Fruit fly (Drosophila melanogaster) whole organism, embryonic: ENCODE data around the gene ssp3.

Source experiments
- Adf1 ChIP-seq: fragments of 200-800 bp; sonication (Bioruptor generic); IDR thresholded peaks from 2 replicates; pipeline ENCODE4 v1.3.6; 2022; ENCODE audit warnings: missing biosample characterization, missing genetic modification characterization
- Atf-2 ChIP-seq: fragments of 200-800 bp; sonication (Bioruptor generic); optimal IDR thresholded peaks from 2 replicates; lab custom pipeline; 2016; ENCODE audit warnings: missing biosample characterization, missing genetic modification characterization
- CG11398 ChIP-seq: fragments of 200-800 bp; sonication (Bioruptor generic); optimal IDR thresholded peaks from 2 replicates; lab custom pipeline; 2016; ENCODE audit warnings: missing biosample characterization, missing genetic modification characterization
- CG12744 ChIP-seq: fragments of 200-800 bp; sonication (Bioruptor generic); optimal IDR thresholded peaks from 2 replicates; lab custom pipeline; 2016; ENCODE audit warnings: missing biosample characterization, missing genetic modification characterization
- CG12942 ChIP-seq: fragments of 200-800 bp; sonication (Bioruptor generic); optimal IDR thresholded peaks from 3 replicates; lab custom pipeline; 2016; ENCODE audit warnings: missing biosample characterization, missing genetic modification characterization
- CG13894 ChIP-seq: fragments of 200-800 bp; sonication (Bioruptor generic); optimal IDR thresholded peaks from 3 replicates; lab custom pipeline; 2018; ENCODE audit warnings: missing biosample characterization, mild to moderate bottlenecking, missing genetic modification characterization, moderate library complexity
- CG14014 ChIP-seq: fragments of 200-800 bp; sonication (Bioruptor generic); IDR thresholded peaks from 2 replicates; pipeline ENCODE4 v1.3.6; 2022; ENCODE audit warnings: missing biosample characterization, missing genetic modification characterization
- CG15601 ChIP-seq: fragments of 200-800 bp; sonication (Bioruptor generic); optimal IDR thresholded peaks from 3 replicates; lab custom pipeline; 2019; ENCODE audit warnings: missing biosample characterization, mild to moderate bottlenecking, missing genetic modification characterization, moderate library complexity
- CG17186 ChIP-seq: fragments of 200-800 bp; sonication (Bioruptor generic); optimal IDR thresholded peaks from 3 replicates; lab custom pipeline; 2017; ENCODE audit warnings: missing biosample characterization, missing genetic modification reagents, missing genetic modification characterization
- CG17385 ChIP-seq: fragments of 200-800 bp; sonication (Bioruptor generic); optimal IDR thresholded peaks from 3 replicates; lab custom pipeline; 2018; ENCODE audit warnings: missing biosample characterization, mild to moderate bottlenecking, missing genetic modification characterization
- CG17802 ChIP-seq: fragments of 200-800 bp; sonication (Bioruptor generic); optimal IDR thresholded peaks from 2 replicates; lab custom pipeline; 2018; ENCODE audit warnings: missing biosample characterization, mild to moderate bottlenecking, missing genetic modification characterization, moderate library complexity
- CG17912 ChIP-seq: fragments of 200-800 bp; sonication (Bioruptor generic); optimal IDR thresholded peaks from 2 replicates; lab custom pipeline; 2018; ENCODE audit warnings: missing biosample characterization, mild to moderate bottlenecking, missing genetic modification characterization
- CG2116 ChIP-seq: fragments of 200-800 bp; sonication (Bioruptor generic); optimal IDR thresholded peaks from 3 replicates; lab custom pipeline; 2018; ENCODE audit warnings: missing biosample characterization, mild to moderate bottlenecking, missing genetic modification characterization
- CG2712 ChIP-seq: fragments of 200-800 bp; optimal IDR thresholded peaks from 3 replicates; lab custom pipeline; 2019; ENCODE audit warnings: missing biosample characterization, mild to moderate bottlenecking, missing genetic modification characterization, moderate library complexity
- CG3838 ChIP-seq: fragments of 200-800 bp; sonication (Bioruptor generic); optimal IDR thresholded peaks from 3 replicates; lab custom pipeline; 2016; ENCODE audit warnings: missing biosample characterization, missing genetic modification characterization
- CG4360 ChIP-seq: fragments of 200-800 bp; sonication (Bioruptor generic); IDR thresholded peaks from 2 replicates; pipeline ENCODE4 v1.3.6; 2022; ENCODE audit warnings: missing biosample characterization, missing genetic modification characterization
- CG6254 ChIP-seq: fragments of 200-800 bp; sonication (Bioruptor generic); optimal IDR thresholded peaks from 3 replicates; lab custom pipeline; 2017; ENCODE audit warnings: mild to moderate bottlenecking, missing biosample characterization, missing genetic modification reagents, missing genetic modification characterization
- CG6854 ChIP-seq: fragments of 200-800 bp; sonication (Bioruptor generic); optimal IDR thresholded peaks from 3 replicates; lab custom pipeline; 2017; ENCODE audit warnings: missing biosample characterization, mild to moderate bottlenecking, missing genetic modification characterization
- CG7963 ChIP-seq: fragments of 200-800 bp; sonication (Bioruptor generic); IDR thresholded peaks from 3 replicates; pipeline ENCODE4 v1.3.6; 2022; ENCODE audit warnings: missing biosample characterization, missing genetic modification characterization; ENCODE audit not compliant: partially characterized antibody
- CG8281 ChIP-seq: fragments of 200-800 bp; sonication (Bioruptor generic); optimal IDR thresholded peaks from 2 replicates; lab custom pipeline; 2018; ENCODE audit warnings: missing biosample characterization, mild to moderate bottlenecking, missing genetic modification characterization, moderate library complexity
- CG8388 ChIP-seq: fragments of 200-800 bp; sonication (Bioruptor generic); optimal IDR thresholded peaks from 2 replicates; lab custom pipeline; 2019; ENCODE audit warnings: missing biosample characterization, mild to moderate bottlenecking, missing genetic modification characterization, moderate library complexity
- CTCF ChIP-seq: fragments of 200-800 bp; sonication (Bioruptor generic); optimal IDR thresholded peaks from 2 replicates; lab custom pipeline; 2017; ENCODE audit warnings: missing biosample characterization, mild to moderate bottlenecking, missing genetic modification characterization, moderate library complexity
- Camta ChIP-seq: fragments of 200-800 bp; sonication (Bioruptor generic); optimal IDR thresholded peaks from 2 replicates; lab custom pipeline; 2016; ENCODE audit warnings: missing biosample characterization, missing genetic modification characterization
- CoRest ChIP-seq: fragments of 200-800 bp; sonication (Bioruptor generic); optimal IDR thresholded peaks from 3 replicates; lab custom pipeline; 2018; ENCODE audit warnings: missing biosample characterization, mild to moderate bottlenecking, missing genetic modification characterization, moderate library complexity
- D19B ChIP-seq: fragments of 200-800 bp; sonication (Bioruptor generic); optimal IDR thresholded peaks from 2 replicates; lab custom pipeline; 2017; ENCODE audit warnings: missing biosample characterization, mild to moderate bottlenecking, missing genetic modification characterization
- Deaf1 ChIP-seq: fragments of 200-800 bp; optimal IDR thresholded peaks from 3 replicates; lab custom pipeline; 2019; ENCODE audit warnings: missing biosample characterization, mild to moderate bottlenecking, missing genetic modification characterization, moderate library complexity
- Dip3 ChIP-seq: fragments of 200-800 bp; sonication (Bioruptor generic); optimal IDR thresholded peaks from 3 replicates; lab custom pipeline; 2016; ENCODE audit warnings: missing biosample characterization, missing genetic modification characterization
- H15 ChIP-seq: fragments of 200-800 bp; sonication (Bioruptor generic); IDR thresholded peaks from 3 replicates; pipeline ENCODE4 v1.3.6; 2022; ENCODE audit warnings: missing biosample characterization, missing genetic modification characterization
- HHEX ChIP-seq: fragments of 200-800 bp; sonication (Bioruptor generic); optimal IDR thresholded peaks from 3 replicates; lab custom pipeline; 2017; ENCODE audit warnings: missing biosample characterization, mild to moderate bottlenecking, missing genetic modification characterization, missing genetic modification reagents
- Lim3 ChIP-seq: fragments of 200-800 bp; sonication (Bioruptor generic); IDR thresholded peaks from 2 replicates; pipeline ENCODE4 v1.3.6; 2022; ENCODE audit warnings: missing biosample characterization, missing genetic modification characterization
- Mes4 ChIP-seq: fragments of 200-800 bp; sonication (Bioruptor generic); optimal IDR thresholded peaks from 2 replicates; lab custom pipeline; 2016; ENCODE audit warnings: missing biosample characterization, missing genetic modification characterization
- Myb ChIP-seq: fragments of 200-800 bp; sonication (Bioruptor generic); optimal IDR thresholded peaks from 2 replicates; lab custom pipeline; 2016; ENCODE audit warnings: missing biosample characterization, missing genetic modification characterization
- Scr ChIP-seq: fragments of 200-800 bp; sonication (Bioruptor generic); IDR thresholded peaks from 2 replicates; pipeline ENCODE4 v1.3.6; 2022; ENCODE audit warnings: missing biosample characterization, missing genetic modification characterization; ENCODE audit not compliant: partially characterized antibody
- croc ChIP-seq: fragments of 200-800 bp; sonication (Bioruptor generic); conservative IDR thresholded peaks from 3 replicates; pipeline ENCODE4 v1.3.6; 2022; ENCODE audit warnings: missing biosample characterization, missing genetic modification characterization
- disco-r ChIP-seq: fragments of 200-800 bp; sonication (Bioruptor generic); optimal IDR thresholded peaks from 2 replicates; lab custom pipeline; 2016; ENCODE audit warnings: missing biosample characterization, missing genetic modification characterization
- dysf ChIP-seq: fragments of 200-800 bp; sonication (Bioruptor generic); IDR thresholded peaks from 3 replicates; pipeline ENCODE4 v1.3.6; 2022; ENCODE audit warnings: missing biosample characterization, missing genetic modification characterization
- esg ChIP-seq: fragments of 200-800 bp; sonication (Bioruptor generic); conservative IDR thresholded peaks from 2 replicates; pipeline ENCODE4 v1.3.6; 2022; ENCODE audit warnings: missing biosample characterization, missing genetic modification characterization
- fd64A ChIP-seq: fragments of 200-800 bp; sonication (Bioruptor generic); optimal IDR thresholded peaks from 3 replicates; lab custom pipeline; 2018; ENCODE audit warnings: missing biosample characterization, mild to moderate bottlenecking, missing genetic modification characterization
- hb ChIP-seq: fragments of 200-800 bp; sonication (Bioruptor generic); IDR thresholded peaks from 3 replicates; pipeline ENCODE4 v1.3.6; 2022; ENCODE audit warnings: missing biosample characterization, missing genetic modification characterization; ENCODE audit not compliant: partially characterized antibody
- hkb ChIP-seq, 2 experiments: fragments of 200-800 bp in 1 of 2; fragments of >200 bp in 1 of 2; sonication (Bioruptor generic) in 1 of 2; IDR thresholded peaks in 1 of 2; optimal IDR thresholded peaks in 1 of 2; 2 replicates each; pipeline versions ENCODE4 v1.3.6 to Lab custom; 2017 to 2022; ENCODE audit warnings: missing biosample characterization in 1 of 2, missing genetic modification characterization in 1 of 2
- lola ChIP-seq, 3 experiments: fragments of >200 bp in 2 of 3; fragments of 200-800 bp in 1 of 3; sonication (Bioruptor generic) in 1 of 3; optimal IDR thresholded peaks; 2 replicates each; lab custom pipeline; 2017 to 2019; ENCODE audit warnings: missing biosample characterization in 3 of 3, missing genetic modification characterization in 3 of 3, mild to moderate bottlenecking in 1 of 3, moderate library complexity in 1 of 3
- maf-S ChIP-seq: fragments of 200-800 bp; sonication (Bioruptor generic); optimal IDR thresholded peaks from 2 replicates; lab custom pipeline; 2016; ENCODE audit warnings: missing biosample characterization, missing genetic modification characterization
- mirr ChIP-seq: fragments of 200-800 bp; sonication (Bioruptor generic); optimal IDR thresholded peaks from 3 replicates; lab custom pipeline; 2018; ENCODE audit warnings: missing biosample characterization, mild to moderate bottlenecking, missing genetic modification characterization
- nau ChIP-seq: fragments of 200-800 bp; sonication (Bioruptor generic); optimal IDR thresholded peaks from 3 replicates; lab custom pipeline; 2017; ENCODE audit warnings: missing biosample characterization, mild to moderate bottlenecking, missing genetic modification characterization, missing genetic modification reagents
- salm ChIP-seq: fragments of 200-800 bp; sonication (Bioruptor generic); optimal IDR thresholded peaks from 2 replicates; lab custom pipeline; 2018; ENCODE audit warnings: missing biosample characterization, mild to moderate bottlenecking, missing genetic modification characterization
- stc ChIP-seq: fragments of 200-800 bp; sonication (Bioruptor generic); IDR thresholded peaks from 2 replicates; pipeline ENCODE4 v1.3.6; 2022; ENCODE audit warnings: missing biosample characterization, missing genetic modification characterization
- unpg ChIP-seq: fragments of 200-800 bp; sonication (Bioruptor generic); optimal IDR thresholded peaks from 3 replicates; lab custom pipeline; 2018; ENCODE audit warnings: missing biosample characterization, mild to moderate bottlenecking, missing genetic modification characterization, moderate library complexity
- vvl ChIP-seq: fragments of 200-800 bp; sonication (Bioruptor generic); IDR thresholded peaks from 2 replicates; pipeline ENCODE4 v1.3.6; 2022; ENCODE audit warnings: missing biosample characterization, missing genetic modification characterization
- zen2 ChIP-seq: fragments of 200-800 bp; sonication (Bioruptor generic); IDR thresholded peaks from 3 replicates; pipeline ENCODE4 v1.3.6; 2022; ENCODE audit warnings: missing biosample characterization, missing genetic modification characterization; ENCODE audit not compliant: partially characterized antibody

Gene ssp3

DNA sequence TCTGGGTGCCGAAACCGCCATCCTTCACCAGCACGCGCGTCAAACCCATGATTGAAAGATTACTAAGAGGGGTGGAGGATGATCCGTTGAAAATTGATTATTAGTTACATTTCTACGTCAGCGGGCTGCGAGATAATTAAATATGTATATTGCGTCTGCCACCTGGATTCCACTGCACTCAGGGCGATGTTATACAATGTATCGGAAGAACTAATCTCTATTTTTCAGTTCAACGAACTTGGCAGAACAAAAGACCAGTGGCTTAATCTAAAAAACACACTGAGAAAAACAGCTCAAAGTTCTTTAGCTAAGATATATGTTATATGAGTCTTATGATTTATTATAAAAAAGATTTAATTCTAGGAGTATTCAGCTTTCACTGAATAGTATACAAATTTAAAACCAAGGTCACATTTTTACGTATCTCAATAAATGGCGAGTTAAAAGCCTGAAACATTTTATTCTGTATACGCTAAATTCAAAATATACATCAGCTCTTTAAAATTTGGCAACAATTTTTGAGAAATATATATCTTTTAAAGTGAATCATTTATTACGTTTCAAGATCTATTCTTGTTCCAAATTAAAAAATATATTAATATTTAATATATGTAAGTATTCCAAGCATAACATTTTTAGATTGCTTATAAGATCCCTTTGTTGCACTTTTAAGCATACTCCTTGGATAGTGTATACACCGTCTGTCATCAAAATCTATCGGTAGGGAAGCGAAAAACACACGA lies 9.9 kb upstream of the ssp3 start (continued):
- no peak for TF ChIP-seq hb (GFP tag; lab: Robert Waterston, UW)
- TF ChIP-seq HHEX (GFP tag; lab: Kevin White, UChicago): no peak
- TF ChIP-seq Dip3: no peak
- TF ChIP-seq Lim3 (GFP tag; lab: Robert Waterston, UW): no peak
- TF ChIP-seq nau (GFP tag; lab: Kevin White, UChicago): no peak
- TF ChIP-seq CoRest (tag; lab: Kevin White, UChicago): peak; percentile 43
- TF ChIP-seq H15: no peak
- TF ChIP-seq esg (GFP tag; lab: Robert Waterston, UW): no peak
- TF ChIP-seq CG4360 (GFP tag; lab: Robert Waterston, UW): no peak
- TF ChIP-seq Mes4 (GFP tag; lab: Kevin White, UChicago): no peak
- no peak for TF ChIP-seq mirr
- no peak for TF ChIP-seq Camta (GFP tag; lab: Kevin White, UChicago)
- no peak for TF ChIP-seq fd64A
- TF ChIP-seq disco-r (GFP tag; lab: Kevin White, UChicago): no peak
- peak; percentile 10 for TF ChIP-seq CG17385
- no peak for TF ChIP-seq Myb
- no peak for TF ChIP-seq maf-S
- TF ChIP-seq CG3838 (GFP tag; lab: Kevin White, UChicago): no peak
- no peak for TF ChIP-seq CG17802
- no peak for TF ChIP-seq hkb (optimal IDR thresholded peaks at IDR 0.05; lab: Kevin White, UChicago)
- TF ChIP-seq hkb (GFP tag; IDR thresholded peaks at IDR 0.05; lab: Robert Waterston, UW): no peak
- TF ChIP-seq vvl (GFP tag; lab: Robert Waterston, UW): no peak
- TF ChIP-seq CG6854 (GFP tag; lab: Kevin White, UChicago): no peak
- no peak for TF ChIP-seq CG6254
- TF ChIP-seq CTCF (GFP tag; lab: Kevin White, UChicago): no peak
- no peak for TF ChIP-seq CG2116 (GFP tag; lab: Kevin White, UChicago)
- no peak for TF ChIP-seq CG13894
- peak; percentile 34 for TF ChIP-seq CG2712 (tag; lab: Kevin White, UChicago)
- no peak for TF ChIP-seq stc
- TF ChIP-seq croc (GFP tag; lab: Robert Waterston, UW): no peak
- no peak for TF ChIP-seq CG11398 (GFP tag; lab: Kevin White, UChicago)
- no peak for TF ChIP-seq CG17186 (GFP tag; lab: Kevin White, UChicago)
- no peak for TF ChIP-seq salm (tag; lab: Kevin White, UChicago)
- TF ChIP-seq Deaf1 (tag; lab: Kevin White, UChicago): peak; percentile 25
- peak; percentile 22 for TF ChIP-seq D19B (GFP tag; lab: Kevin White, UChicago)
- peak; percentile 17 for TF ChIP-seq unpg (GFP tag; lab: Kevin White, UChicago)
- no peak for TF ChIP-seq Adf1 (GFP tag; lab: Robert Waterston, UW)
- TF ChIP-seq CG8388: peak; percentile 22
- TF ChIP-seq zen2 (GFP tag; lab: Robert Waterston, UW): no peak
- no peak for TF ChIP-seq CG17912 (GFP tag; lab: Kevin White, UChicago)
- peak in 1 of 3 experiments; percentile 21 for TF ChIP-seq lola (GFP tag; optimal IDR thresholded peaks at IDR 0.05; lab: Kevin White, UChicago)
- TF ChIP-seq CG7963: no peak
- TF ChIP-seq CG8281 (tag; lab: Kevin White, UChicago): no peak
- no peak for TF ChIP-seq Scr (GFP tag; lab: Robert Waterston, UW)
- TF ChIP-seq CG12744 (GFP tag; lab: Kevin White, UChicago): no peak
- no peak for TF ChIP-seq CG12942 (GFP tag; lab: Kevin White, UChicago)
- TF ChIP-seq CG14014 (GFP tag; lab: Robert Waterston, UW): peak; percentile 39; the same call in 1 of the 2 replicates
- TF ChIP-seq Atf-2 (GFP tag; lab: Kevin White, UChicago): no peak
- no peak for TF ChIP-seq CG15601 (tag; lab: Kevin White, UChicago)
- peak; percentile 59; the same call in 1 of the 3 replicates for TF ChIP-seq dysf
